Fruit fly (Drosophila melanogaster) whole organism, embryonic: ENCODE measurements around the gene pbl.

Experiments used
- CG30403 ChIP-seq: fragments of 200-800 bp; sonication (Bioruptor generic); optimal IDR thresholded peaks from 3 replicates; lab custom pipeline; 2016; ENCODE audit warnings: missing biosample characterization, missing genetic modification characterization
- CG6765 ChIP-seq: fragments of 200-800 bp; sonication (Bioruptor generic); optimal IDR thresholded peaks from 3 replicates; lab custom pipeline; 2017; ENCODE audit warnings: missing biosample characterization, mild to moderate bottlenecking, missing genetic modification characterization
- E2f2 ChIP-seq: fragments of 200-800 bp; sonication (Bioruptor generic); IDR thresholded peaks from 2 replicates; pipeline ENCODE4 v1.3.6; 2022; ENCODE audit warnings: missing biosample characterization, missing genetic modification characterization
- MTF-1 ChIP-seq: fragments of 200-800 bp; sonication (Bioruptor generic); optimal IDR thresholded peaks from 2 replicates; lab custom pipeline; 2018; ENCODE audit warnings: missing biosample characterization, mild to moderate bottlenecking, missing genetic modification characterization, borderline replicate concordance
- Mad ChIP-seq: fragments of 200-800 bp; sonication (Bioruptor generic); optimal IDR thresholded peaks from 2 replicates; lab custom pipeline; 2016; ENCODE audit warnings: missing biosample characterization, missing genetic modification characterization
- Sox100B ChIP-seq: fragments of 200-800 bp; sonication (Bioruptor generic); optimal IDR thresholded peaks from 3 replicates; lab custom pipeline; 2018; ENCODE audit warnings: missing biosample characterization, mild to moderate bottlenecking, missing genetic modification characterization
- gfzf ChIP-seq: fragments of 200-800 bp; sonication (Bioruptor generic); optimal IDR thresholded peaks from 2 replicates; lab custom pipeline; 2016; ENCODE audit warnings: missing biosample characterization, mild to moderate bottlenecking, missing genetic modification characterization, moderate library complexity

DNA sequence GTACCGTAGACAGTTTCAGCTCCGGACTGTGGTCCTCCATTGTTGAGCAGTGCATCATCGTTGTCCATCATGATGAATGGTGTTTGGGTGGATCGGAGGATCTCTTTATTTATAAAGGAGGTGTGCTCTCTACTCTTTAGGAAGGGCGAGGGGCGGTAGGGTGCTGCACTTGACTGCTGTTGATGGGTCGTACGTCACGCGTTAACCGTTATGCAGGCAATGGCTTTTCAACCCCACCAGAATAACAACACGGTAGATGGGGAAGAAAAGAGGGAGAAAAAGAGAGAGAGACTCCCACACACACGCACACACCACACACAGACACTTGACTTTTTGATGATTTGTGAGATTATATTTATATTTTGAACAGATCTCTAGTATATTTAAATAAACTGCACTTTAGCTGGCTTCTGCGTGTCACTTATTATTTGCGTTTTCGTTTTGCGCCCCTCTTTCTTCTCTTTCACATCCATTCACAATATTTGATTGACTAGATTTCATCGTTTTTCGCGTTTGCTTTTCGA lies 23.7 kb upstream of the pbl start:
- TF ChIP-seq MTF-1 (GFP tag; lab: Kevin White, UChicago) (no peak), E2f2 (no peak), CG30403 (no peak), gfzf (no peak), Mad (GFP tag; lab: Kevin White, UChicago) (no peak), Sox100B (GFP tag; lab: Kevin White, UChicago) (no peak), CG6765 (GFP tag; lab: Kevin White, UChicago) (no peak)
